Worm (Caenorhabditis elegans): ENCODE data around the gene poml-1.
A peak's percentile ranks its signal among the peaks of the same experiment; 100 is the strongest.

Gene poml-1

ce11 chrX:13711909-13712308 lies 10.8 kb downstream of the poml-1 start, which contains the start of gene K02D3.2:
TSS of gene K02D3.2 (minus strand) at chrX:13712009.
- TF ChIP-seq W03F9.2 (tag; optimal IDR thresholded peaks at IDR 0.05) (no peak), him-1 (tag; optimal IDR thresholded peaks at IDR 0.05) (no peak), dao-5 (tag; optimal IDR thresholded peaks at IDR 0.05) (no peak)

- no peak for TF ChIP-seq dao-5 (tag; optimal IDR thresholded peaks at IDR 0.05)
- TF ChIP-seq W03F9.2 (tag; optimal IDR thresholded peaks at IDR 0.05): no peak
- no peak for TF ChIP-seq him-1 (tag; optimal IDR thresholded peaks at IDR 0.05)
Observed at ce11 chrX:13709060-13709459, 13.7 kb downstream of the poml-1 start.

ce11 chrX:13706607-13707006 lies 16.1 kb downstream of the poml-1 start, which contains the start of gene K02D3.1:
TSS of gene K02D3.1 (plus strand) at chrX:13706907.
- no peak for TF ChIP-seq him-1 (tag; optimal IDR thresholded peaks at IDR 0.05)
- no peak for TF ChIP-seq W03F9.2 (tag; optimal IDR thresholded peaks at IDR 0.05)
- TF ChIP-seq dao-5 (tag; optimal IDR thresholded peaks at IDR 0.05): no peak

ce11 chrX:13702923-13703322 lies 19.8 kb downstream of the poml-1 start:
- no peak for TF ChIP-seq W03F9.2 (tag; optimal IDR thresholded peaks at IDR 0.05)

- TF ChIP-seq him-1 (tag; optimal IDR thresholded peaks at IDR 0.05) (peak; percentile 100), dao-5 (tag; optimal IDR thresholded peaks at IDR 0.05) (peak; percentile 88), W03F9.2 (tag; optimal IDR thresholded peaks at IDR 0.05) (peak; percentile 98)
Observed at ce11 chrX:13700642-13701233, 22.0 kb downstream of the poml-1 start.

- no peak for TF ChIP-seq dao-5 (tag; optimal IDR thresholded peaks at IDR 0.05)
- no peak for TF ChIP-seq W03F9.2 (tag; optimal IDR thresholded peaks at IDR 0.05)
- no peak for TF ChIP-seq him-1 (tag; optimal IDR thresholded peaks at IDR 0.05)
Observed at ce11 chrX:13697520-13697919, 25.2 kb downstream of the poml-1 start.

ce11 chrX:13696152-13696551 lies 26.6 kb downstream of the poml-1 start:
- TF ChIP-seq dao-5 (tag; optimal IDR thresholded peaks at IDR 0.05): no peak
- TF ChIP-seq W03F9.2 (tag; optimal IDR thresholded peaks at IDR 0.05): no peak
- no peak for TF ChIP-seq him-1 (tag; optimal IDR thresholded peaks at IDR 0.05)

- TF ChIP-seq him-1 (tag; optimal IDR thresholded peaks at IDR 0.05): no peak
- TF ChIP-seq dao-5 (tag; optimal IDR thresholded peaks at IDR 0.05): no peak
- no peak for TF ChIP-seq W03F9.2 (tag; optimal IDR thresholded peaks at IDR 0.05)
Observed at ce11 chrX:13690333-13690732, 32.4 kb downstream of the poml-1 start.

ce11 chrX:13687655-13688054 lies 35.1 kb downstream of the poml-1 start, which contains the start of gene adm-2:
TSS of gene adm-2 (plus strand) at chrX:13687955.
- no peak for TF ChIP-seq W03F9.2 (tag; optimal IDR thresholded peaks at IDR 0.05)
- no peak for TF ChIP-seq him-1 (tag; optimal IDR thresholded peaks at IDR 0.05)
- TF ChIP-seq dao-5 (tag; optimal IDR thresholded peaks at IDR 0.05): no peak

- TF ChIP-seq W03F9.2 (tag; optimal IDR thresholded peaks at IDR 0.05): no peak
- TF ChIP-seq dao-5 (tag; optimal IDR thresholded peaks at IDR 0.05): no peak
- TF ChIP-seq him-1 (tag; optimal IDR thresholded peaks at IDR 0.05): no peak
Observed at ce11 chrX:13687111-13687512, 35.6 kb downstream of the poml-1 start.

- no peak for TF ChIP-seq dao-5 (tag; optimal IDR thresholded peaks at IDR 0.05)
- no peak for TF ChIP-seq W03F9.2 (tag; optimal IDR thresholded peaks at IDR 0.05)
- TF ChIP-seq him-1 (tag; optimal IDR thresholded peaks at IDR 0.05): no peak
Observed at ce11 chrX:13685725-13686124, 37.0 kb downstream of the poml-1 start.

- TF ChIP-seq dao-5 (tag; optimal IDR thresholded peaks at IDR 0.05) (no peak), W03F9.2 (tag; optimal IDR thresholded peaks at IDR 0.05) (no peak), him-1 (tag; optimal IDR thresholded peaks at IDR 0.05) (no peak)
Observed at ce11 chrX:13676892-13677291, 45.8 kb downstream of the poml-1 start, which contains the start of gene gck-4. TSS of gene gck-4 (plus strand) at chrX:13677192.

- TF ChIP-seq him-1 (tag; optimal IDR thresholded peaks at IDR 0.05): no peak
Observed at ce11 chrX:13675444-13675843, 47.3 kb downstream of the poml-1 start.

ce11 chrX:13672622-13673021 lies 50.1 kb downstream of the poml-1 start:
- TF ChIP-seq him-1 (tag; optimal IDR thresholded peaks at IDR 0.05): no peak
- TF ChIP-seq dao-5 (tag; optimal IDR thresholded peaks at IDR 0.05): no peak
- no peak for TF ChIP-seq W03F9.2 (tag; optimal IDR thresholded peaks at IDR 0.05)

- TF ChIP-seq dao-5 (tag; optimal IDR thresholded peaks at IDR 0.05) (no peak), W03F9.2 (tag; optimal IDR thresholded peaks at IDR 0.05) (no peak), him-1 (tag; optimal IDR thresholded peaks at IDR 0.05) (no peak)
Observed at ce11 chrX:13670966-13671365, 51.8 kb downstream of the poml-1 start.
